Fruit fly (Drosophila melanogaster): ENCODE results near the gene Lar.

DNA sequence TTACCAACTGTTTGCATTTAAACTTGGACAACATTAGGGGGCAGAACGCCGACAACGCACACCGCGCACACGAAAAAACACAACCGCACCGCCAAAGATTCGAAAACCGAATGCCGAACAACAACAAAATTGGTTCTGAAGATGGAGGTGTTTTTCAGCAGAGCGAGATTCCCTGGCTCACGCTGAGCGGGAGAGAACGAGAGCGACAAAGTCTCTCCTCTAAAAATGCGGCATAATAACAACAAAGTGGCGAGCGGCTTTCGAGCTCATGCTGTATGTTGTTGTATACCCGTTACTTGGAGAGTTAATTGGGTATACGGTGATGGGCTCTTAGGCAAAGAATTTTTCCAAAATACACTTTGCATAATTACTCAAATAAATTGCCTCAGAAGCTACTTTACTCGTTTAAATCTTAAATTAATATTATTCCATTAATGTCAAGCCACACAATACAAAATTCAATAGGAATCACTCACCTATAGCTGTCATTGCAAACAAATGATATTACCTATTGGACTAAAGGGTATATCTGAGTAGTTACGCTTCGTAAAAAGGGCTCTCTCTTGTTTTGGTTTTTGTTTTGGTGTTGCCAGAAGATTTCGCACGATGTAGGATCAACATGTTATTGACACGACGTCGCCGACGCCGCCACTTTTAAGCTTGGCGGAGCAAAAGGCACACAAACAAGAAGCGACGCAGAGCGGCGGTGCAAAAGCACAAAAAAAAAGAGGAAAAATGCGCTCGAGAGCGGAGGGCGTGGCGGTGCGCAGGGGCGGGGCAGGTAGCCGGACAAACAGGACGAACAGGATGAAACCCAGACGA is 13.7 kb upstream of the Lar start:
- TF ChIP-seq Myc (optimal IDR thresholded peaks at IDR 0.05) (no peak), ttk (optimal IDR thresholded peaks at IDR 0.05) (no peak)
